Worm (Caenorhabditis elegans) whole organism, L1 larva: ENCODE data around the gene nol-10.

Experiments
- C16A3.4 ChIP-seq: fragments of 150-350 bp; optimal IDR thresholded peaks from 2 replicates; lab custom pipeline; 2014; ENCODE audit warnings: missing biosample characterization, missing genetic modification characterization
- C34B4.2 ChIP-seq: sonication (generic microtip); optimal IDR thresholded peaks from 2 replicates; lab custom pipeline; 2017; ENCODE audit warnings: mild to moderate bottlenecking, missing genetic modification characterization, missing compliant biosample characterization
- aha-1 ChIP-seq: fragments of 150-350 bp; optimal IDR thresholded peaks from 2 replicates; lab custom pipeline; 2014; ENCODE audit warnings: missing biosample characterization, missing genetic modification characterization
- aly-2 ChIP-seq: fragments of 150-350 bp; optimal IDR thresholded peaks from 2 replicates; lab custom pipeline; 2014; ENCODE audit warnings: missing biosample characterization, missing genetic modification characterization
- ama-1 ChIP-seq: fragments of 150-350 bp; optimal IDR thresholded peaks from 2 replicates; lab custom pipeline; 2014
- ceh-8 ChIP-seq: fragments of 200-800 bp; sonication (Bioruptor generic); optimal IDR thresholded peaks from 2 replicates; lab custom pipeline; 2018; ENCODE audit warnings: mild to moderate bottlenecking, missing genetic modification characterization, moderate library complexity, missing compliant biosample characterization
- ceh-82 ChIP-seq, 3 experiments: fragments of 150-350 bp in 1 of 3; sonication (generic microtip) in 2 of 3; optimal IDR thresholded peaks; 2 replicates each; lab custom pipeline; 2014 to 2017; ENCODE audit warnings: missing biosample characterization in 3 of 3, missing genetic modification characterization in 3 of 3
- ceh-90 ChIP-seq: sonication (generic microtip); optimal IDR thresholded peaks from 2 replicates; lab custom pipeline; 2016; ENCODE audit warnings: missing genetic modification characterization, missing compliant biosample characterization
- efl-1 ChIP-seq, 4 experiments: fragments of 150-350 bp; optimal IDR thresholded peaks in 3 of 4; peaks in 1 of 4; 1 replicate in 1 of 4; 2 replicates in 3 of 4; lab custom pipeline; 2014; ENCODE audit warnings: missing biosample characterization in 2 of 4, missing genetic modification characterization in 2 of 4, missing genetic modification reagents in 2 of 4
- efl-3 ChIP-seq: fragments of 200-800 bp; sonication (Bioruptor generic); optimal IDR thresholded peaks from 2 replicates; lab custom pipeline; 2018; ENCODE audit warnings: mild to moderate bottlenecking, missing genetic modification characterization, missing compliant biosample characterization
- egl-13 ChIP-seq: sonication (generic microtip); optimal IDR thresholded peaks from 2 replicates; lab custom pipeline; 2016; ENCODE audit warnings: missing genotype, missing genetic modification reagents, missing genetic modification characterization, missing compliant biosample characterization
- egl-27 ChIP-seq, 2 experiments: fragments of 150-350 bp in 1 of 2; sonication (generic microtip); optimal IDR thresholded peaks; 3 replicates each; lab custom pipeline; 2017 to 2018; ENCODE audit warnings: missing biosample characterization in 2 of 2, missing genetic modification characterization in 2 of 2, missing genetic modification reagents in 2 of 2
- ets-5 ChIP-seq: fragments of 200-800 bp; sonication (Bioruptor generic); IDR thresholded peaks from 2 replicates; pipeline ENCODE4 v1.3.6; 2022; ENCODE audit warnings: missing genetic modification characterization, missing compliant biosample characterization
- fkh-10 ChIP-seq: sonication (generic microtip); optimal IDR thresholded peaks from 2 replicates; lab custom pipeline; 2017; ENCODE audit warnings: missing biosample characterization, missing genetic modification reagents, missing genetic modification characterization
- fkh-8 ChIP-seq: sonication (generic microtip); optimal IDR thresholded peaks from 2 replicates; lab custom pipeline; 2016; ENCODE audit warnings: mild to moderate bottlenecking, missing genetic modification characterization, missing compliant biosample characterization
- fos-1 ChIP-seq: fragments of 150-350 bp; optimal IDR thresholded peaks from 2 replicates; lab custom pipeline; 2014; ENCODE audit warnings: missing biosample characterization, missing genetic modification characterization
- grh-1 ChIP-seq: fragments of 200-800 bp; sonication (Bioruptor generic); IDR thresholded peaks from 2 replicates; pipeline ENCODE4 v1.3.6; 2022; ENCODE audit warnings: missing genetic modification reagents, missing genetic modification characterization, missing compliant biosample characterization
- hlh-17 ChIP-seq: fragments of 200-800 bp; sonication (Bioruptor generic); optimal IDR thresholded peaks from 2 replicates; lab custom pipeline; 2018; ENCODE audit warnings: missing genetic modification characterization, mild to moderate bottlenecking, missing compliant biosample characterization, moderate library complexity, borderline replicate concordance
- hpl-2 ChIP-seq: fragments of 150-350 bp; optimal IDR thresholded peaks from 2 replicates; lab custom pipeline; 2014; ENCODE audit warnings: missing biosample characterization, missing genetic modification reagents, missing genetic modification characterization
- irx-1 ChIP-seq: sonication (generic microtip); optimal IDR thresholded peaks from 2 replicates; lab custom pipeline; 2016; ENCODE audit warnings: missing genetic modification characterization, missing compliant biosample characterization
- lin-14 ChIP-seq: fragments of 200-800 bp; sonication (Bioruptor generic); optimal IDR thresholded peaks from 2 replicates; lab custom pipeline; 2018; ENCODE audit warnings: mild to moderate bottlenecking, missing genetic modification characterization, moderate library complexity, missing compliant biosample characterization
- lin-15B ChIP-seq: fragments of 150-350 bp; sonication (generic microtip); optimal IDR thresholded peaks from 3 replicates; lab custom pipeline; 2014; ENCODE audit warnings: missing biosample characterization, missing genetic modification characterization
- lin-35 ChIP-seq, 2 experiments: fragments of 150-350 bp; optimal IDR thresholded peaks; 2 replicates each; lab custom pipeline; 2014; ENCODE audit warnings: missing biosample characterization in 2 of 2, missing genetic modification characterization in 2 of 2, missing genetic modification reagents in 2 of 2
- lsy-2 ChIP-seq, 2 experiments: fragments of 150-350 bp; optimal IDR thresholded peaks; 2 replicates each; lab custom pipeline; 2014; ENCODE audit warnings: missing biosample characterization in 2 of 2, missing genetic modification characterization in 2 of 2
- mdl-1 ChIP-seq, 2 experiments: fragments of 150-350 bp; optimal IDR thresholded peaks; 2 replicates each; lab custom pipeline; 2014 to 2017; ENCODE audit warnings: missing biosample characterization in 2 of 2, missing genetic modification characterization in 2 of 2, inconsistent platforms in 1 of 2
- nhr-12 ChIP-seq: sonication (generic microtip); optimal IDR thresholded peaks from 2 replicates; lab custom pipeline; 2017; ENCODE audit warnings: missing biosample characterization, missing genetic modification characterization
- nhr-28 ChIP-seq: fragments of 150-350 bp; optimal IDR thresholded peaks from 2 replicates; lab custom pipeline; 2014; ENCODE audit warnings: missing biosample characterization, missing genetic modification characterization
- nhr-47 ChIP-seq: sonication (generic microtip); optimal IDR thresholded peaks from 2 replicates; lab custom pipeline; 2016; ENCODE audit warnings: mild to moderate bottlenecking, missing genetic modification characterization, moderate library complexity, missing compliant biosample characterization
- nhr-71 ChIP-seq: sonication (generic microtip); optimal IDR thresholded peaks from 2 replicates; lab custom pipeline; 2016; ENCODE audit warnings: mild to moderate bottlenecking, missing genetic modification characterization, moderate library complexity, missing compliant biosample characterization
- nhr-77 ChIP-seq: fragments of 150-350 bp; optimal IDR thresholded peaks from 2 replicates; lab custom pipeline; 2014; ENCODE audit warnings: missing biosample characterization, missing genetic modification characterization
- nhr-84 ChIP-seq: sonication (generic microtip); optimal IDR thresholded peaks from 2 replicates; lab custom pipeline; 2017; ENCODE audit warnings: missing biosample characterization, missing genetic modification characterization
- nhr-90 ChIP-seq: sonication (generic microtip); optimal IDR thresholded peaks from 2 replicates; lab custom pipeline; 2016; ENCODE audit warnings: mild to moderate bottlenecking, missing genetic modification characterization, missing compliant biosample characterization; ENCODE audit not compliant: poor library complexity
- pag-3 ChIP-seq: sonication (generic microtip); optimal IDR thresholded peaks from 2 replicates; lab custom pipeline; 2017; ENCODE audit warnings: missing genetic modification characterization, mild to moderate bottlenecking, missing compliant biosample characterization, antibody characterized with exemption, borderline replicate concordance; ENCODE audit not compliant: insufficient read depth
- skn-1 ChIP-seq: fragments of 150-350 bp; optimal IDR thresholded peaks from 2 replicates; lab custom pipeline; 2014; ENCODE audit warnings: missing biosample characterization, missing genetic modification characterization
- snpc-4 ChIP-seq: fragments of 150-350 bp; optimal IDR thresholded peaks from 2 replicates; lab custom pipeline; 2014; ENCODE audit warnings: missing biosample characterization, missing genetic modification characterization
- sox-4 ChIP-seq: sonication (generic microtip); optimal IDR thresholded peaks from 2 replicates; lab custom pipeline; 2016; ENCODE audit warnings: missing genetic modification characterization, missing compliant biosample characterization
- swsn-7 ChIP-seq: sonication (generic microtip); optimal IDR thresholded peaks from 2 replicates; lab custom pipeline; 2016; ENCODE audit warnings: missing genetic modification characterization, missing compliant biosample characterization
- tbx-2 ChIP-seq: sonication (generic microtip); optimal IDR thresholded peaks from 2 replicates; lab custom pipeline; 2016; ENCODE audit warnings: missing genetic modification characterization, missing compliant biosample characterization
- tlp-1 ChIP-seq: fragments of 150-350 bp; optimal IDR thresholded peaks from 2 replicates; lab custom pipeline; 2014; ENCODE audit warnings: missing biosample characterization, missing genetic modification characterization
- unc-130 ChIP-seq: fragments of 150-350 bp; optimal IDR thresholded peaks from 2 replicates; lab custom pipeline; 2017; ENCODE audit warnings: missing biosample characterization, missing genetic modification characterization, inconsistent platforms
- unc-62 ChIP-seq: fragments of 150-350 bp; optimal IDR thresholded peaks from 2 replicates; lab custom pipeline; 2014; ENCODE audit warnings: missing biosample characterization, missing genetic modification reagents, missing genetic modification characterization
- unc-86 ChIP-seq: sonication (generic microtip); optimal IDR thresholded peaks from 2 replicates; lab custom pipeline; 2016; ENCODE audit warnings: missing genetic modification characterization, missing compliant biosample characterization
- vab-15 ChIP-seq: sonication (generic microtip); optimal IDR thresholded peaks from 2 replicates; lab custom pipeline; 2017; ENCODE audit warnings: missing genotype, mild to moderate bottlenecking, missing genetic modification characterization, missing compliant biosample characterization
- zag-1 ChIP-seq: fragments of 150-350 bp; optimal IDR thresholded peaks from 2 replicates; lab custom pipeline; 2014; ENCODE audit warnings: missing biosample characterization, missing genetic modification characterization

The nol-10 gene

DNA sequence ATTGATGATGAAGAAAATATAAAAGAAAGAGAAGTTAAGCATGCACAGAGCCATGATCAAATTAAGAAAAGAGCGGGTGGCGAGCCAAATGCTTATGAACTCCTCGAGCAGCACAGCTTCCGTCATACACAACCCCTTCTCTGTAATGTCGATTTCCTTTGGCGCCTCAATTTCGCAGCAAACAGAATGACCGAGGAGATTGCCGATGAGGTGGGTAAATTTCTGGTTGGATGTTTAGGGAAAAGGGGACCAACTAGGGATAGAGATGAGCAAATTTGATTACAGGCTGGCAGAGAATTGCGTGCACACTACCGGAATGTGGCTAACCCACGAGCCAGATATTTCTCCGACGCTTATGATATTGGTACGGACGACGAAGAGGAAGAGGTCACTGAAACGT lies 25.0 kb downstream of the nol-10 start:
- TF ChIP-seq hpl-2 (GFP tag; lab: Kevin White, UChicago) = no peak
- TF ChIP-seq lin-14 (GFP tag; lab: Kevin White, UChicago) = peak; percentile 4

DNA sequence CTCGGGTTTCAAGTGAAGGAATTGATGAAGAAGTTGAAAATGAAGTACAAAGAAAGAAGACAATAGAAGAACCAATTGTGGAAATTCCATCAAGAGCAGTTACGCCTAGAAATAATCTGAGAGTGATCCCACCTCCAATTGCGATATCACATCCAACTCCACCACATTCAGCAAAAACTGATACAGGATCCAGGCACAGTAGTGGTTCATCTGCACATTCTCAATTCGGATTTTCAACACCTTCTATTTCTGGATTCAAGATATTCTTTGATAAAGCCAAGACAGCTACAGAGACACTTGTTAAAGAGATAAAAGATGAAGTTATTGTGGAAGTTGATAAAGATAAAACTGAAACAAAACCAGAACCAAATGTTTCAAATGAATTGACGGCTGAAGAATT lies 27.7 kb downstream of the nol-10 start:
- no peak for TF ChIP-seq ets-5 (GFP tag; lab: Robert Waterston, UW)
- TF ChIP-seq tlp-1 (tag; lab: Kevin White, UChicago) = no peak
- TF ChIP-seq swsn-7 (tag; lab: Kevin White, UChicago) = no peak
- TF ChIP-seq C34B4.2 = no peak
- TF ChIP-seq ama-1 = no peak
- TF ChIP-seq lin-15B (tag; lab: Kevin White, UChicago) = no peak
- no peak for TF ChIP-seq vab-15 (tag; lab: Kevin White, UChicago)
- TF ChIP-seq fkh-10 (GFP tag; lab: Kevin White, UChicago) = no peak
- no peak for TF ChIP-seq mdl-1 (tag; optimal IDR thresholded peaks at IDR 0.05; lab: Kevin White, UChicago)
- TF ChIP-seq, all 84 proteins: peak for 0

ce11 chrIV:7611396-7611795 lies 31.0 kb downstream of the nol-10 start:
- TF ChIP-seq hlh-17 (no peak), fos-1 (tag; lab: Kevin White, UChicago) (no peak), aha-1 (tag; lab: Kevin White, UChicago) (no peak), efl-3 (GFP tag; lab: Kevin White, UChicago) (no peak), swsn-7 (tag; lab: Kevin White, UChicago) (no peak), ceh-82 (tag; optimal IDR thresholded peaks at IDR 0.05; lab: Kevin White, UChicago) (peak in 1 of 3 experiments; percentile 49), grh-1 (GFP tag; lab: Robert Waterston, UW) (no peak), nhr-77 (tag; lab: Kevin White, UChicago) (no peak), C16A3.4 (tag; lab: Kevin White, UChicago) (no peak), lin-14 (GFP tag; lab: Kevin White, UChicago) (peak; percentile 60), unc-130 (tag; lab: Kevin White, UChicago) (no peak), zag-1 (tag; lab: Kevin White, UChicago) (no peak), fkh-8 (peak; percentile 44), snpc-4 (tag; lab: Kevin White, UChicago) (no peak), nhr-12 (no peak), nhr-47 (tag; lab: Kevin White, UChicago) (peak; percentile 6), nhr-28 (tag; lab: Kevin White, UChicago) (no peak), irx-1 (tag; lab: Kevin White, UChicago) (no peak), pag-3 (tag; lab: Kevin White, UChicago) (no peak), mdl-1 (tag; optimal IDR thresholded peaks at IDR 0.05; lab: Kevin White, UChicago) (no peak), egl-13 (tag; lab: Kevin White, UChicago) (peak; percentile 29), hpl-2 (GFP tag; lab: Kevin White, UChicago) (no peak), tbx-2 (tag; lab: Kevin White, UChicago) (no peak), efl-1 (optimal IDR thresholded peaks at IDR 0.05; lab: Kevin White, UChicago) (no peak), efl-1 (GFP tag; optimal IDR thresholded peaks at IDR 0.05 in 1 of 2; lab: Kevin White, UChicago) (no peak), nhr-90 (no peak), nhr-71 (tag; lab: Kevin White, UChicago) (no peak), unc-62 (GFP tag; lab: Kevin White, UChicago) (no peak), lsy-2 (tag; optimal IDR thresholded peaks at IDR 0.05; lab: Kevin White, UChicago) (no peak), aly-2 (tag; lab: Kevin White, UChicago) (no peak), nhr-84 (tag; lab: Kevin White, UChicago) (no peak)

DNA sequence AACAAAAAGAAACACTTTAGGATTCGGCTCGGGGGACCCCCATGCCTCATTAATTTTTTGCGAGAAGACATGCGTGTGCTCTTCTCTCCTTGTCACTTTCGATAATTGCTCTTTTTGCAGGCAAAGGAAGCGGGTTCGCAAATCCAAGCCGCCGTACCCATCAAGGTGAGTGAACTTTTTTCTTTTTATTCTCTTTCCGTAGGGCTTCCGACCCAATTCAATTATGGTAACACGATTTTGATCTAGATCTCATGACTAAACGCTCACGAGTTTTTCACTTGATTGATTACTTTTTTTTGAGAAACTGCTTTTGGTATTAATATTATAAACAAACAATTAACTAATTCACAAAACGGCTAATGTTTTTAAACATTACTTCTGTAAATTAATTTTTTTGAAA lies 32.1 kb downstream of the nol-10 start:
- peak; percentile 17 for TF ChIP-seq fkh-10 (GFP tag; lab: Kevin White, UChicago)
- no peak for TF ChIP-seq efl-1 (optimal IDR thresholded peaks at IDR 0.05; lab: Kevin White, UChicago)
- TF ChIP-seq efl-1 (GFP tag; optimal IDR thresholded peaks at IDR 0.05 in 1 of 2; lab: Kevin White, UChicago) = peak in 1 of 2 experiments; percentile 3
- no peak for TF ChIP-seq nhr-12
- TF ChIP-seq lin-14 (GFP tag; lab: Kevin White, UChicago) = peak; percentile 70
- no peak for TF ChIP-seq lin-35 (GFP tag; optimal IDR thresholded peaks at IDR 0.05; lab: Kevin White, UChicago)
- no peak for TF ChIP-seq sox-4 (tag; lab: Kevin White, UChicago)
- peak; percentile 3 for TF ChIP-seq swsn-7 (tag; lab: Kevin White, UChicago)
- TF ChIP-seq ceh-8 (GFP tag; lab: Kevin White, UChicago) = peak; percentile 53
- peak; percentile 12 for TF ChIP-seq unc-86
- no peak for TF ChIP-seq egl-27 (tag; optimal IDR thresholded peaks at IDR 0.05; lab: Kevin White, UChicago)
- TF ChIP-seq skn-1 (tag; lab: Kevin White, UChicago) = no peak
- peak; percentile 54 for TF ChIP-seq nhr-71 (tag; lab: Kevin White, UChicago)
- peak; percentile 47 for TF ChIP-seq tbx-2 (tag; lab: Kevin White, UChicago)
- TF ChIP-seq nhr-47 (tag; lab: Kevin White, UChicago) = peak; percentile 54
- no peak for TF ChIP-seq ceh-90 (tag; lab: Kevin White, UChicago)
